Worm (Caenorhabditis elegans) whole organism, L3 larva: ENCODE results near the gene F54H5.3.

Experiments used
- ceh-82 ChIP-seq: fragments of 150-350 bp; optimal IDR thresholded peaks from 2 replicates; lab custom pipeline; 2014; ENCODE audit warnings: missing biosample characterization, missing genetic modification characterization
- egl-27 ChIP-seq: sonication (generic microtip); optimal IDR thresholded peaks from 4 replicates; lab custom pipeline; 2017; ENCODE audit warnings: missing biosample characterization, missing genetic modification reagents, missing genetic modification characterization
- fkh-10 ChIP-seq: sonication (generic microtip); optimal IDR thresholded peaks from 2 replicates; lab custom pipeline; 2017; ENCODE audit warnings: missing biosample characterization, missing genetic modification reagents, missing genetic modification characterization
- lin-15B ChIP-seq: fragments of 150-350 bp; optimal IDR thresholded peaks from 2 replicates; lab custom pipeline; 2014; ENCODE audit warnings: missing biosample characterization, missing genetic modification characterization
- lin-39 ChIP-seq: fragments of 150-350 bp; optimal IDR thresholded peaks from 2 replicates; lab custom pipeline; 2018; ENCODE audit warnings: missing biosample characterization, missing genetic modification reagents, missing genetic modification characterization
- nfya-1 ChIP-seq: sonication (generic microtip); optimal IDR thresholded peaks from 2 replicates; lab custom pipeline; 2017; ENCODE audit warnings: missing genetic modification characterization, mild to moderate bottlenecking, missing compliant biosample characterization, antibody characterized with exemption, moderate library complexity; ENCODE audit not compliant: insufficient read depth
- nhr-11 ChIP-seq: fragments of 150-350 bp; optimal IDR thresholded peaks from 2 replicates; lab custom pipeline; 2014; ENCODE audit warnings: missing biosample characterization, missing genetic modification characterization
- skn-1 ChIP-seq: fragments of 150-350 bp; optimal IDR thresholded peaks from 2 replicates; lab custom pipeline; 2014; ENCODE audit warnings: missing biosample characterization, missing genetic modification characterization
- snpc-4 ChIP-seq: fragments of 150-350 bp; optimal IDR thresholded peaks from 2 replicates; lab custom pipeline; 2014; ENCODE audit warnings: missing biosample characterization, missing genetic modification characterization
- tbx-2 ChIP-seq: sonication (generic microtip); optimal IDR thresholded peaks from 2 replicates; lab custom pipeline; 2016; ENCODE audit warnings: mild to moderate bottlenecking, missing genetic modification characterization, missing compliant biosample characterization
- unc-62 ChIP-seq: fragments of 150-350 bp; sonication (generic microtip); optimal IDR thresholded peaks from 4 replicates; lab custom pipeline; 2014; ENCODE audit warnings: missing biosample characterization, missing genetic modification reagents, missing genetic modification characterization
- ztf-11 ChIP-seq: fragments of 150-350 bp; optimal IDR thresholded peaks from 2 replicates; lab custom pipeline; 2014; ENCODE audit warnings: missing biosample characterization, missing genetic modification characterization

DNA sequence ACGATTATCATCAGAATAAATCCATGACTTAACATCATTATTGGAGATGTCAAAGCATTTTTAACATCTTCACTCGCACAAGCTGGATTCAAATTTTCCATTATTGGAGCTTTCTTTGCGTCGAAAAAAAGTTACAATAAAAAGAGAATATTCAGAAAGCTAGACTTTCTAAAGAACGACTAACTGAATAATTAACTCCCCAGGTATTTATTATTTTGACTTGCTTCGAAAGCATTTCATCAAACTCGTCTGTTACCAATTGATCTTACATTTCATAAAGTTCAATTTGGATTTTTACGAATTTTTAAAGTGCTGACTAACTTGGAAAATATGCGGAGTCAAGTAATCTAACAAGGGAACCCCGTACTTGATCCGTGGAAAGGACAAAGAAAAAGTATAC lies 46.3 kb upstream of the F54H5.3 start, which contains the start of gene sra-29:
- TF ChIP-seq ztf-11: no peak
- no peak for TF ChIP-seq nhr-11 (tag; lab: Kevin White, UChicago)
- TF ChIP-seq unc-62 (GFP tag; lab: Kevin White, UChicago): no peak
- no peak for TF ChIP-seq snpc-4 (tag; lab: Kevin White, UChicago)
- TF ChIP-seq lin-39 (tag; lab: Kevin White, UChicago): no peak
- no peak for TF ChIP-seq tbx-2 (tag; lab: Kevin White, UChicago)
- no peak for TF ChIP-seq ceh-82
- no peak for TF ChIP-seq fkh-10 (GFP tag; lab: Kevin White, UChicago)
- TF ChIP-seq lin-15B (tag; lab: Kevin White, UChicago): no peak
- no peak for TF ChIP-seq egl-27 (tag; lab: Kevin White, UChicago)
- no peak for TF ChIP-seq nfya-1 (tag; lab: Kevin White, UChicago)
- no peak for TF ChIP-seq skn-1 (tag; lab: Kevin White, UChicago)
